Worm (Caenorhabditis elegans) whole organism, late embryonic: ENCODE data around the gene fbxl-1.
A peak's percentile ranks its signal among the peaks of the same experiment; 100 is the strongest.

Experiments used
- C08G9.2 ChIP-seq: sonication (generic microtip); optimal IDR thresholded peaks from 2 replicates; lab custom pipeline; 2016; ENCODE audit warnings: mild to moderate bottlenecking, missing genetic modification characterization, moderate library complexity, missing compliant biosample characterization
- F13H6.1 ChIP-seq: sonication (generic microtip); optimal IDR thresholded peaks from 2 replicates; lab custom pipeline; 2016; ENCODE audit warnings: missing genetic modification characterization, missing compliant biosample characterization
- K02D7.2 ChIP-seq: sonication (generic microtip); optimal IDR thresholded peaks from 2 replicates; lab custom pipeline; 2017; ENCODE audit warnings: mild to moderate bottlenecking, missing genetic modification characterization, missing compliant biosample characterization
- K09A11.1 ChIP-seq: sonication (generic microtip); optimal IDR thresholded peaks from 2 replicates; lab custom pipeline; 2017; ENCODE audit warnings: antibody characterized with exemption, mild to moderate bottlenecking, missing genetic modification characterization, missing compliant biosample characterization; ENCODE audit not compliant: insufficient read depth
- ama-1 ChIP-seq: fragments of 150-350 bp; optimal IDR thresholded peaks from 2 replicates; lab custom pipeline; 2014
- ceh-19 ChIP-seq: fragments of 200-800 bp; sonication (Bioruptor generic); optimal IDR thresholded peaks from 2 replicates; lab custom pipeline; 2018; ENCODE audit warnings: mild to moderate bottlenecking, missing genetic modification characterization, missing compliant biosample characterization
- ceh-2 ChIP-seq: sonication (generic microtip); optimal IDR thresholded peaks from 2 replicates; lab custom pipeline; 2016; ENCODE audit warnings: missing genotype, missing genetic modification characterization, missing compliant biosample characterization
- ceh-22 ChIP-seq: sonication (generic microtip); optimal IDR thresholded peaks from 2 replicates; lab custom pipeline; 2017; ENCODE audit warnings: missing biosample characterization, missing genetic modification characterization
- ceh-24 ChIP-seq: sonication (generic microtip); optimal IDR thresholded peaks from 2 replicates; lab custom pipeline; 2016; ENCODE audit warnings: mild to moderate bottlenecking, missing genetic modification characterization, missing compliant biosample characterization
- ceh-30 ChIP-seq: fragments of 150-350 bp; optimal IDR thresholded peaks from 2 replicates; lab custom pipeline; 2014; ENCODE audit warnings: missing biosample characterization, missing genetic modification characterization
- ceh-31 ChIP-seq: sonication (generic microtip); optimal IDR thresholded peaks from 2 replicates; lab custom pipeline; 2016; ENCODE audit warnings: missing genetic modification characterization, missing compliant biosample characterization
- ceh-34 ChIP-seq: sonication (generic microtip); optimal IDR thresholded peaks from 2 replicates; lab custom pipeline; 2016; ENCODE audit warnings: mild to moderate bottlenecking, missing genetic modification characterization, missing compliant biosample characterization
- ceh-45 ChIP-seq: fragments of 200-800 bp; sonication (Bioruptor generic); IDR thresholded peaks from 2 replicates; pipeline ENCODE4 v1.3.6; 2022; ENCODE audit warnings: missing genetic modification reagents, missing genetic modification characterization, missing compliant biosample characterization
- ceh-48 ChIP-seq: sonication (generic microtip); optimal IDR thresholded peaks from 2 replicates; lab custom pipeline; 2016; ENCODE audit warnings: missing genetic modification characterization, inconsistent platforms, missing compliant biosample characterization
- ceh-9 ChIP-seq: sonication (generic microtip); optimal IDR thresholded peaks from 2 replicates; lab custom pipeline; 2016; ENCODE audit warnings: mild to moderate bottlenecking, missing genetic modification characterization, inconsistent platforms, missing compliant biosample characterization
- che-1 ChIP-seq: sonication (generic microtip); optimal IDR thresholded peaks from 2 replicates; lab custom pipeline; 2016; ENCODE audit warnings: mild to moderate bottlenecking, missing genetic modification characterization, missing compliant biosample characterization
- dmd-4 ChIP-seq: sonication (generic microtip); optimal IDR thresholded peaks from 2 replicates; lab custom pipeline; 2016; ENCODE audit warnings: borderline replicate concordance, missing genetic modification characterization, missing compliant biosample characterization
- elt-2 ChIP-seq: sonication (generic microtip); optimal IDR thresholded peaks from 2 replicates; lab custom pipeline; 2016; ENCODE audit warnings: missing genetic modification reagents, missing genetic modification characterization, missing compliant biosample characterization
- elt-4 ChIP-seq: sonication (generic microtip); optimal IDR thresholded peaks from 2 replicates; lab custom pipeline; 2016; ENCODE audit warnings: missing genetic modification characterization, missing compliant biosample characterization
- ets-4 ChIP-seq: sonication (generic microtip); optimal IDR thresholded peaks from 2 replicates; lab custom pipeline; 2016; ENCODE audit warnings: missing genetic modification characterization, missing compliant biosample characterization
- fax-1 ChIP-seq: sonication (generic microtip); optimal IDR thresholded peaks from 2 replicates; lab custom pipeline; 2016; ENCODE audit warnings: missing genotype, missing genetic modification characterization, missing compliant biosample characterization
- fkh-10 ChIP-seq: fragments of 150-350 bp; optimal IDR thresholded peaks from 2 replicates; lab custom pipeline; 2014; ENCODE audit warnings: missing biosample characterization, missing genetic modification reagents, missing genetic modification characterization
- hlh-13 ChIP-seq: fragments of 200-800 bp; sonication (Bioruptor generic); optimal IDR thresholded peaks from 2 replicates; lab custom pipeline; 2018; ENCODE audit warnings: mild to moderate bottlenecking, missing genetic modification characterization, missing compliant biosample characterization
- hlh-30 ChIP-seq: sonication (generic microtip); optimal IDR thresholded peaks from 2 replicates; lab custom pipeline; 2017; ENCODE audit warnings: antibody characterized with exemption, missing genetic modification characterization, missing compliant biosample characterization; ENCODE audit not compliant: insufficient read depth
- hlh-6 ChIP-seq: sonication (generic microtip); optimal IDR thresholded peaks from 2 replicates; lab custom pipeline; 2016; ENCODE audit warnings: missing genotype, missing genetic modification characterization, missing compliant biosample characterization
- lin-11 ChIP-seq: fragments of 200-800 bp; sonication (Bioruptor generic); optimal IDR thresholded peaks from 2 replicates; lab custom pipeline; 2018; ENCODE audit warnings: mild to moderate bottlenecking, missing genetic modification characterization, missing compliant biosample characterization
- madf-2 ChIP-seq: sonication (generic microtip); optimal IDR thresholded peaks from 2 replicates; lab custom pipeline; 2017; ENCODE audit warnings: missing genetic modification characterization, missing compliant biosample characterization
- nfya-1 ChIP-seq: sonication (generic microtip); optimal IDR thresholded peaks from 2 replicates; lab custom pipeline; 2017; ENCODE audit warnings: missing genetic modification characterization, mild to moderate bottlenecking, missing compliant biosample characterization, antibody characterized with exemption, moderate library complexity
- nhr-11 ChIP-seq: fragments of 150-350 bp; optimal IDR thresholded peaks from 2 replicates; lab custom pipeline; 2014; ENCODE audit warnings: missing biosample characterization, missing genetic modification characterization
- nhr-232 ChIP-seq: sonication (generic microtip); optimal IDR thresholded peaks from 2 replicates; lab custom pipeline; 2016; ENCODE audit warnings: missing genetic modification characterization, missing compliant biosample characterization
- npax-4 ChIP-seq: sonication (generic microtip); optimal IDR thresholded peaks from 2 replicates; lab custom pipeline; 2016; ENCODE audit warnings: missing genetic modification characterization, missing compliant biosample characterization
- odd-2 ChIP-seq: sonication (generic microtip); optimal IDR thresholded peaks from 2 replicates; lab custom pipeline; 2017; ENCODE audit warnings: antibody characterized with exemption, mild to moderate bottlenecking, missing genetic modification characterization, missing compliant biosample characterization
- pag-3 ChIP-seq: sonication (generic microtip); optimal IDR thresholded peaks from 2 replicates; lab custom pipeline; 2016; ENCODE audit warnings: missing compliant biosample characterization, missing genetic modification characterization, borderline replicate concordance
- pat-9 ChIP-seq: fragments of 200-800 bp; sonication (Bioruptor generic); optimal IDR thresholded peaks from 2 replicates; lab custom pipeline; 2018; ENCODE audit warnings: mild to moderate bottlenecking, missing genetic modification characterization, moderate library complexity, missing compliant biosample characterization
- pqm-1 ChIP-seq: sonication (generic microtip); optimal IDR thresholded peaks from 2 replicates; lab custom pipeline; 2016; ENCODE audit warnings: missing genetic modification characterization, missing compliant biosample characterization
- ref-2 ChIP-seq: sonication (generic microtip); optimal IDR thresholded peaks from 2 replicates; lab custom pipeline; 2016; ENCODE audit warnings: missing genetic modification characterization, missing compliant biosample characterization
- rnt-1 ChIP-seq: sonication (generic microtip); optimal IDR thresholded peaks from 2 replicates; lab custom pipeline; 2016; ENCODE audit warnings: missing genetic modification characterization, missing compliant biosample characterization
- sdc-2 ChIP-seq: sonication (generic microtip); optimal IDR thresholded peaks from 2 replicates; lab custom pipeline; 2016; ENCODE audit warnings: missing genotype, missing genetic modification characterization, missing compliant biosample characterization
- sox-4 ChIP-seq: sonication (generic microtip); optimal IDR thresholded peaks from 2 replicates; lab custom pipeline; 2017; ENCODE audit warnings: mild to moderate bottlenecking, missing genetic modification characterization, inconsistent platforms, missing compliant biosample characterization
- tbx-2 ChIP-seq: sonication (generic microtip); optimal IDR thresholded peaks from 2 replicates; lab custom pipeline; 2016; ENCODE audit warnings: missing genetic modification characterization, missing compliant biosample characterization
- tbx-7 ChIP-seq: sonication (generic microtip); optimal IDR thresholded peaks from 2 replicates; lab custom pipeline; 2016; ENCODE audit warnings: missing genotype, missing genetic modification characterization, missing compliant biosample characterization
- unc-3 ChIP-seq, 2 experiments: fragments of 200-800 bp in 1 of 2; sonication (Bioruptor generic) in 1 of 2; sonication (generic microtip) in 1 of 2; conservative IDR thresholded peaks in 1 of 2; optimal IDR thresholded peaks in 1 of 2; 2 replicates each; pipeline versions ENCODE4 v1.3.6 to Lab custom; 2016 to 2022; ENCODE audit warnings: missing compliant biosample characterization in 2 of 2, missing genetic modification characterization in 2 of 2, missing genetic modification reagents in 1 of 2
- unc-42 ChIP-seq: sonication (generic microtip); optimal IDR thresholded peaks from 2 replicates; lab custom pipeline; 2016; ENCODE audit warnings: missing genotype, missing genetic modification characterization, missing compliant biosample characterization
- unc-86 ChIP-seq: sonication (generic microtip); optimal IDR thresholded peaks from 2 replicates; lab custom pipeline; 2016; ENCODE audit warnings: missing genetic modification characterization, missing compliant biosample characterization
- zip-5 ChIP-seq: sonication (generic microtip); optimal IDR thresholded peaks from 2 replicates; lab custom pipeline; 2016; ENCODE audit warnings: missing genetic modification characterization, missing compliant biosample characterization
- ztf-16 ChIP-seq: sonication (generic microtip); optimal IDR thresholded peaks from 2 replicates; lab custom pipeline; 2017; ENCODE audit warnings: missing genetic modification characterization, missing compliant biosample characterization

fbxl-1 gene

ce11 chrIII:8262599-8262998, 35.0 kb downstream of the fbxl-1 start (continued):
- no peak for TF ChIP-seq ceh-19 (GFP tag; lab: Kevin White, UChicago)
- TF ChIP-seq dmd-4 (tag; lab: Kevin White, UChicago) = no peak
- TF ChIP-seq zip-5 (tag; lab: Kevin White, UChicago) = no peak
- TF ChIP-seq nfya-1 (tag; lab: Kevin White, UChicago) = no peak
- TF ChIP-seq nhr-11 (tag; lab: Kevin White, UChicago) = no peak
- no peak for TF ChIP-seq tbx-2 (tag; lab: Kevin White, UChicago)
- TF ChIP-seq ceh-24 (tag; lab: Kevin White, UChicago) = no peak
- TF ChIP-seq ceh-48 = no peak
- no peak for TF ChIP-seq pqm-1 (tag; lab: Kevin White, UChicago)
- no peak for TF ChIP-seq ceh-22 (tag; lab: Kevin White, UChicago)
- TF ChIP-seq ama-1 (lab: Kevin White, UChicago) = no peak
- no peak for TF ChIP-seq sox-4 (tag; lab: Kevin White, UChicago)
- no peak for TF ChIP-seq K02D7.2 (tag; lab: Kevin White, UChicago)
- TF ChIP-seq hlh-6 (tag; lab: Kevin White, UChicago) = peak; percentile 21
- TF ChIP-seq pat-9 = no peak
- no peak for TF ChIP-seq nhr-232 (tag; lab: Kevin White, UChicago)
- TF ChIP-seq unc-3 (GFP tag; conservative IDR thresholded peaks at IDR 0.05; lab: Robert Waterston, UW) = no peak
- no peak for TF ChIP-seq unc-3 (tag; optimal IDR thresholded peaks at IDR 0.05; lab: Kevin White, UChicago)
- TF ChIP-seq fkh-10 (GFP tag; lab: Kevin White, UChicago) = no peak
- no peak for TF ChIP-seq pag-3
- peak; percentile 28 for TF ChIP-seq ref-2 (tag; lab: Kevin White, UChicago)
- TF ChIP-seq elt-4 (tag; lab: Kevin White, UChicago) = peak; percentile 94
- TF ChIP-seq ceh-30 = no peak
- no peak for TF ChIP-seq rnt-1 (tag; lab: Kevin White, UChicago)
- no peak for TF ChIP-seq F13H6.1 (tag; lab: Kevin White, UChicago)
- no peak for TF ChIP-seq K09A11.1 (tag; lab: Kevin White, UChicago)
- no peak for TF ChIP-seq ceh-31 (tag; lab: Kevin White, UChicago)
- TF ChIP-seq ceh-2 = no peak
- no peak for TF ChIP-seq lin-11 (tag; lab: Kevin White, UChicago)
- TF ChIP-seq ceh-45 = no peak
- TF ChIP-seq fax-1 (tag; lab: Kevin White, UChicago) = no peak
- no peak for TF ChIP-seq elt-2
- TF ChIP-seq ceh-34 (tag; lab: Kevin White, UChicago) = no peak
- no peak for TF ChIP-seq madf-2 (tag; lab: Kevin White, UChicago)
- no peak for TF ChIP-seq tbx-7 (tag; lab: Kevin White, UChicago)
- no peak for TF ChIP-seq C08G9.2 (tag; lab: Kevin White, UChicago)
- TF ChIP-seq hlh-30 (tag; lab: Kevin White, UChicago) = no peak
- TF ChIP-seq ceh-9 (tag; lab: Kevin White, UChicago) = peak; percentile 17
- TF ChIP-seq sdc-2 = peak; percentile 26
- no peak for TF ChIP-seq che-1
- TF ChIP-seq ztf-16 (tag; lab: Kevin White, UChicago) = no peak
- TF ChIP-seq ets-4 (tag; lab: Kevin White, UChicago) = no peak
- no peak for TF ChIP-seq unc-86 (tag; lab: Kevin White, UChicago)
- TF ChIP-seq unc-42 (tag; lab: Kevin White, UChicago) = no peak
- TF ChIP-seq hlh-13 (GFP tag; lab: Kevin White, UChicago) = no peak
- TF ChIP-seq odd-2 = no peak
- no peak for TF ChIP-seq npax-4 (tag; lab: Kevin White, UChicago)
